Worm (Caenorhabditis elegans) whole organism, young adult: ENCODE measurements around the gene C45B11.8.

Experiments used
- B0019.2 ChIP-seq: fragments of 200-800 bp; sonication (Bioruptor generic); conservative IDR thresholded peaks from 2 replicates; pipeline ENCODE4 v1.3.6; 2022; ENCODE audit warnings: missing genetic modification reagents, missing genetic modification characterization, missing compliant biosample characterization
- Y95B8A.8 ChIP-seq: fragments of 200-800 bp; sonication (Bioruptor generic); IDR thresholded peaks from 2 replicates; pipeline ENCODE4 v1.3.6; 2022; ENCODE audit warnings: missing genetic modification reagents, missing genetic modification characterization, missing compliant biosample characterization
- ZK185.1 ChIP-seq: sonication (generic microtip); optimal IDR thresholded peaks from 2 replicates; lab custom pipeline; 2016; ENCODE audit warnings: mild to moderate bottlenecking, missing genetic modification characterization, missing compliant biosample characterization; ENCODE audit not compliant: poor library complexity, severe bottlenecking
- ama-1 ChIP-seq, 3 experiments: fragments of 150-350 bp in 1 of 3; sonication (generic microtip) in 2 of 3; optimal IDR thresholded peaks; 2 replicates each; lab custom pipeline; 2014 to 2018; ENCODE audit warnings: missing biosample characterization in 2 of 3, missing genetic modification characterization in 2 of 3, missing genetic modification reagents in 2 of 3
- aptf-2 ChIP-seq: fragments of 200-800 bp; sonication (Bioruptor generic); conservative IDR thresholded peaks from 2 replicates; pipeline ENCODE4 v1.3.6; 2022; ENCODE audit warnings: missing genetic modification reagents, missing genetic modification characterization, missing compliant biosample characterization
- attf-5 ChIP-seq: fragments of 200-800 bp; sonication (Bioruptor generic); optimal IDR thresholded peaks from 2 replicates; lab custom pipeline; 2018; ENCODE audit warnings: mild to moderate bottlenecking, missing genetic modification characterization, missing compliant biosample characterization
- ccch-3 ChIP-seq: fragments of 200-800 bp; sonication (Bioruptor generic); optimal IDR thresholded peaks from 2 replicates; lab custom pipeline; 2018; ENCODE audit warnings: mild to moderate bottlenecking, missing genetic modification characterization, missing compliant biosample characterization
- efl-1 ChIP-seq: fragments of 150-350 bp; optimal IDR thresholded peaks from 2 replicates; lab custom pipeline; 2014; ENCODE audit warnings: missing biosample characterization, missing genetic modification reagents, missing genetic modification characterization
- egrh-3 ChIP-seq: fragments of 200-800 bp; sonication (Bioruptor generic); IDR thresholded peaks from 2 replicates; pipeline ENCODE4 v1.3.6; 2022; ENCODE audit warnings: missing genetic modification reagents, missing genetic modification characterization, missing compliant biosample characterization
- ets-4 ChIP-seq: fragments of 200-800 bp; sonication (Bioruptor generic); optimal IDR thresholded peaks from 2 replicates; lab custom pipeline; 2018; ENCODE audit warnings: mild to moderate bottlenecking, missing genetic modification characterization, missing compliant biosample characterization
- fkh-3 ChIP-seq: sonication (generic microtip); optimal IDR thresholded peaks from 2 replicates; lab custom pipeline; 2016; ENCODE audit warnings: mild to moderate bottlenecking, missing genetic modification characterization, missing compliant biosample characterization
- mes-4 ChIP-seq: sonication (generic microtip); optimal IDR thresholded peaks from 2 replicates; lab custom pipeline; 2016; ENCODE audit warnings: missing genotype, missing genetic modification characterization, missing compliant biosample characterization
- nhr-90 ChIP-seq: sonication (generic microtip); optimal IDR thresholded peaks from 2 replicates; lab custom pipeline; 2016; ENCODE audit warnings: missing genotype, mild to moderate bottlenecking, missing genetic modification characterization, missing compliant biosample characterization
- unc-62 ChIP-seq: fragments of 150-350 bp; optimal IDR thresholded peaks from 2 replicates; lab custom pipeline; 2014; ENCODE audit warnings: missing biosample characterization, missing genetic modification reagents, missing genetic modification characterization

DNA sequence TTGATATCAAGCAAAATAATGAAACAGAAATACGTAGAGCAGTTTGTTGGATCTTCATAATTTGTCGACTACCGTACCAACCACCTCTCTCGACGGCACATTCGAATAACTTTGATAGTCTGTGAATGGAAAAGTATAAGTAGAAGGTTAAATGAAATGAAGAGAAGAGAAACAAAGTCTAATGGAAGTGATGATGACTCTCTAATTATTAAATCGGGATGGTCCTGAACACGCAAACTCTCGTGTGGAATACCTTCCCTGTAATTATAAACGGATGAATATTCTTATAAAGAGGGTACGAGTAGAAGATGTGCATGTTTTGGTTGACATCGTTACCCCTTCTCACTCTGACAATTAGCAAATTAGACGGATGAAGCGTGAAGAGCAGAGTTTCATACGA is 17.8 kb upstream of the C45B11.8 start, which contains the start of the genes C13G3.12 and hot-6:
- TF ChIP-seq egrh-3 (GFP tag; lab: Robert Waterston, UW) (no peak), ZK185.1 (no peak), attf-5 (no peak), fkh-3 (tag; lab: Kevin White, UChicago) (no peak), unc-62 (no peak), efl-1 (GFP tag; lab: Kevin White, UChicago) (no peak), mes-4 (tag; lab: Kevin White, UChicago) (no peak), B0019.2 (GFP tag; lab: Robert Waterston, UW) (no peak), Y95B8A.8 (GFP tag; lab: Robert Waterston, UW) (no peak), nhr-90 (tag; lab: Kevin White, UChicago) (no peak), ets-4 (GFP tag; lab: Kevin White, UChicago) (no peak), ama-1 (optimal IDR thresholded peaks at IDR 0.05; lab: Kevin White, UChicago) (no peak), ama-1 (GFP tag; optimal IDR thresholded peaks at IDR 0.05; lab: Kevin White, UChicago) (no peak), aptf-2 (GFP tag; lab: Robert Waterston, UW) (no peak), ccch-3 (GFP tag; lab: Kevin White, UChicago) (no peak)
